Worm (Caenorhabditis elegans) whole organism, L4/young adult: Measurements from ENCODE around the gene R02C2.1.

Experiments used
- W03F9.2 ChIP-seq: fragments of 150-350 bp; optimal IDR thresholded peaks from 2 replicates; lab custom pipeline; 2014; ENCODE audit warnings: missing biosample characterization, missing genetic modification characterization
- dao-5 ChIP-seq: sonication (generic microtip); optimal IDR thresholded peaks from 2 replicates; lab custom pipeline; 2016; ENCODE audit warnings: missing genotype, missing genetic modification characterization, moderate library complexity, missing compliant biosample characterization
- him-1 ChIP-seq: sonication (generic microtip); optimal IDR thresholded peaks from 2 replicates; lab custom pipeline; 2016; ENCODE audit warnings: missing genotype, missing genetic modification reagents, missing genetic modification characterization, missing compliant biosample characterization

ce11 chrV:242518-242917 is 4.5 kb upstream of the R02C2.1 start, which contains the start of gene R02C2.7:
- TF ChIP-seq him-1 (tag; lab: Kevin White, UChicago): no peak
- no peak for TF ChIP-seq dao-5 (tag; lab: Kevin White, UChicago)
- no peak for TF ChIP-seq W03F9.2
